Fruit fly (Drosophila melanogaster) whole organism: ENCODE results near the gene Sdr.

ENCODE experiments used
- Dll ChIP-seq: fragments of >200 bp; optimal IDR thresholded peaks from 2 replicates; lab custom pipeline; 2017
- EcR ChIP-seq, 2 experiments: fragments of >200 bp; optimal IDR thresholded peaks; 2 replicates each; lab custom pipeline; 2017; ENCODE audit warnings: missing biosample characterization in 2 of 2, missing genetic modification characterization in 2 of 2, missing genetic modification reagents in 2 of 2
- pan ChIP-seq: fragments of >200 bp; optimal IDR thresholded peaks from 2 replicates; lab custom pipeline; 2017
- psq ChIP-seq: fragments of >200 bp; optimal IDR thresholded peaks from 2 replicates; lab custom pipeline; 2017

- no peak for TF ChIP-seq EcR (GFP tag; optimal IDR thresholded peaks at IDR 0.05; lab: Kevin White, UChicago)
- TF ChIP-seq psq (lab: Kevin White, UChicago) = no peak
- no peak for TF ChIP-seq Dll (lab: Kevin White, UChicago)
- no peak for TF ChIP-seq pan (lab: Kevin White, UChicago)
These were observed 18.3 kb upstream of the Sdr start, which contains the start of gene VhaPPA1-2 for dm6 chr3R:14900177-14900576.
